Fruit fly (Drosophila melanogaster) whole organism, embryonic: ENCODE results near the gene Ube3a.

Experiments
- Abd-B ChIP-seq: fragments of 200-800 bp; sonication (Bioruptor generic); optimal IDR thresholded peaks from 2 replicates; lab custom pipeline; 2018; ENCODE audit warnings: missing biosample characterization, mild to moderate bottlenecking, missing genetic modification characterization, moderate library complexity
- CG11247 ChIP-seq: fragments of 200-800 bp; sonication (Bioruptor generic); IDR thresholded peaks from 2 replicates; pipeline ENCODE4 v1.3.6; 2022; ENCODE audit warnings: missing biosample characterization, missing genetic modification characterization
- CG11504 ChIP-seq: fragments of 200-800 bp; sonication (Bioruptor generic); optimal IDR thresholded peaks from 3 replicates; lab custom pipeline; 2019; ENCODE audit warnings: missing biosample characterization, mild to moderate bottlenecking, missing genetic modification characterization, moderate library complexity
- CG12219 ChIP-seq: fragments of 200-800 bp; sonication (Bioruptor generic); optimal IDR thresholded peaks from 3 replicates; lab custom pipeline; 2018; ENCODE audit warnings: missing biosample characterization, mild to moderate bottlenecking, missing genetic modification characterization
- CG13424 ChIP-seq: fragments of 200-800 bp; sonication (Bioruptor generic); optimal IDR thresholded peaks from 2 replicates; lab custom pipeline; 2019; ENCODE audit warnings: missing biosample characterization, mild to moderate bottlenecking, missing genetic modification characterization, moderate library complexity
- CG14014 ChIP-seq: fragments of 200-800 bp; sonication (Bioruptor generic); IDR thresholded peaks from 2 replicates; pipeline ENCODE4 v1.3.6; 2022; ENCODE audit warnings: missing biosample characterization, missing genetic modification characterization
- CG15073 ChIP-seq: fragments of 200-800 bp; sonication (Bioruptor generic); optimal IDR thresholded peaks from 2 replicates; lab custom pipeline; 2016; ENCODE audit warnings: missing biosample characterization, missing genetic modification characterization
- CG15269 ChIP-seq: fragments of 200-800 bp; sonication (Bioruptor generic); optimal IDR thresholded peaks from 2 replicates; lab custom pipeline; 2018; ENCODE audit warnings: missing biosample characterization, mild to moderate bottlenecking, missing genetic modification characterization, moderate library complexity
- CG1529 ChIP-seq: fragments of 200-800 bp; sonication (Bioruptor generic); optimal IDR thresholded peaks from 3 replicates; lab custom pipeline; 2018; ENCODE audit warnings: missing biosample characterization, missing genetic modification characterization
- CG16779 ChIP-seq: fragments of 200-800 bp; sonication (Bioruptor generic); IDR thresholded peaks from 2 replicates; pipeline ENCODE4 v1.3.6; 2022; ENCODE audit warnings: missing biosample characterization, missing genetic modification characterization
- CG17385 ChIP-seq: fragments of 200-800 bp; sonication (Bioruptor generic); optimal IDR thresholded peaks from 3 replicates; lab custom pipeline; 2018; ENCODE audit warnings: missing biosample characterization, mild to moderate bottlenecking, missing genetic modification characterization
- CG3065 ChIP-seq: fragments of 200-800 bp; sonication (Bioruptor generic); optimal IDR thresholded peaks from 2 replicates; lab custom pipeline; 2016; ENCODE audit warnings: missing biosample characterization, missing genetic modification characterization
- CG33213 ChIP-seq: fragments of 200-800 bp; sonication (Bioruptor generic); optimal IDR thresholded peaks from 3 replicates; lab custom pipeline; 2016; ENCODE audit warnings: missing biosample characterization, missing genetic modification characterization
- CG34422 ChIP-seq: fragments of 200-800 bp; sonication (Bioruptor generic); IDR thresholded peaks from 3 replicates; pipeline ENCODE4 v1.3.6; 2022; ENCODE audit warnings: missing biosample characterization, missing genetic modification characterization
- CG3847 ChIP-seq: fragments of 200-800 bp; sonication (Bioruptor generic); IDR thresholded peaks from 2 replicates; pipeline ENCODE4 v1.3.6; 2022; ENCODE audit warnings: missing biosample characterization, missing genetic modification characterization
- CG4730 ChIP-seq: fragments of 200-800 bp; sonication (Bioruptor generic); IDR thresholded peaks from 2 replicates; pipeline ENCODE4 v1.3.6; 2022; ENCODE audit warnings: missing biosample characterization, missing genetic modification characterization
- CG5953 ChIP-seq: fragments of 200-800 bp; sonication (Bioruptor generic); IDR thresholded peaks from 2 replicates; pipeline ENCODE4 v1.3.6; 2022; ENCODE audit warnings: missing biosample characterization, missing genetic modification characterization
- CG6254 ChIP-seq: fragments of 200-800 bp; sonication (Bioruptor generic); optimal IDR thresholded peaks from 3 replicates; lab custom pipeline; 2017; ENCODE audit warnings: mild to moderate bottlenecking, missing biosample characterization, missing genetic modification reagents, missing genetic modification characterization
- CG6813 ChIP-seq: fragments of 200-800 bp; sonication (Bioruptor generic); optimal IDR thresholded peaks from 2 replicates; lab custom pipeline; 2017; ENCODE audit warnings: missing biosample characterization, missing genetic modification characterization, mild to moderate bottlenecking, moderate library complexity, missing genetic modification reagents
- CG7928 ChIP-seq: fragments of 200-800 bp; sonication (Bioruptor generic); optimal IDR thresholded peaks from 2 replicates; lab custom pipeline; 2017; ENCODE audit warnings: missing biosample characterization, mild to moderate bottlenecking, missing genetic modification characterization
- CG9609 ChIP-seq: fragments of 200-800 bp; sonication (Bioruptor generic); optimal IDR thresholded peaks from 3 replicates; lab custom pipeline; 2016; ENCODE audit warnings: missing biosample characterization, missing genetic modification characterization
- CG9876 ChIP-seq: fragments of 200-800 bp; sonication (Bioruptor generic); optimal IDR thresholded peaks from 2 replicates; lab custom pipeline; 2016; ENCODE audit warnings: missing biosample characterization, missing genetic modification characterization
- Deaf1 ChIP-seq: fragments of 200-800 bp; optimal IDR thresholded peaks from 3 replicates; lab custom pipeline; 2019; ENCODE audit warnings: missing biosample characterization, mild to moderate bottlenecking, missing genetic modification characterization, moderate library complexity
- Dref ChIP-seq: fragments of 200-800 bp; sonication (Bioruptor generic); IDR thresholded peaks from 2 replicates; pipeline ENCODE4 v1.3.6; 2022; ENCODE audit warnings: missing biosample characterization, missing genetic modification characterization
- H2.0 ChIP-seq: fragments of 200-800 bp; sonication (Bioruptor generic); IDR thresholded peaks from 2 replicates; pipeline ENCODE4 v1.3.6; 2022; ENCODE audit warnings: missing biosample characterization, missing genetic modification characterization
- HmgZ ChIP-seq: fragments of 200-800 bp; sonication (Bioruptor generic); optimal IDR thresholded peaks from 2 replicates; lab custom pipeline; 2018; ENCODE audit warnings: missing biosample characterization, mild to moderate bottlenecking, missing genetic modification characterization
- Hmx ChIP-seq: fragments of 200-800 bp; sonication (Bioruptor generic); optimal IDR thresholded peaks from 2 replicates; lab custom pipeline; 2016; ENCODE audit warnings: missing biosample characterization, missing genetic modification characterization
- Kr ChIP-seq: fragments of 200-800 bp; sonication (Bioruptor generic); optimal IDR thresholded peaks from 2 replicates; lab custom pipeline; 2017; ENCODE audit warnings: missing biosample characterization, mild to moderate bottlenecking, missing genetic modification characterization
- Mrtf ChIP-seq: fragments of 200-800 bp; sonication (Bioruptor generic); IDR thresholded peaks from 3 replicates; pipeline ENCODE4 v1.3.6; 2022; ENCODE audit warnings: missing biosample characterization, missing genetic modification characterization
- Optix ChIP-seq: fragments of 200-800 bp; sonication (Bioruptor generic); IDR thresholded peaks from 3 replicates; pipeline ENCODE4 v1.3.6; 2022; ENCODE audit warnings: missing biosample characterization, missing genetic modification characterization
- Ravus ChIP-seq: fragments of 200-800 bp; sonication (Bioruptor generic); IDR thresholded peaks from 2 replicates; pipeline ENCODE4 v1.3.6; 2022; ENCODE audit warnings: missing biosample characterization, missing genetic modification characterization
- Rfx ChIP-seq: fragments of 200-800 bp; sonication (Bioruptor generic); IDR thresholded peaks from 2 replicates; pipeline ENCODE4 v1.3.6; 2022; ENCODE audit warnings: missing biosample characterization, missing genetic modification characterization
- chn ChIP-seq: fragments of 200-800 bp; sonication (Bioruptor generic); optimal IDR thresholded peaks from 2 replicates; lab custom pipeline; 2016; ENCODE audit warnings: missing biosample characterization, missing genetic modification characterization
- dpn ChIP-seq, 2 experiments: fragments of 200-800 bp; sonication (Bioruptor generic); optimal IDR thresholded peaks; 3 replicates each; lab custom pipeline; 2016; ENCODE audit warnings: missing biosample characterization in 2 of 2, missing genetic modification characterization in 2 of 2
- fd96Cb ChIP-seq: fragments of 200-800 bp; sonication (Bioruptor generic); optimal IDR thresholded peaks from 2 replicates; lab custom pipeline; 2018; ENCODE audit warnings: missing biosample characterization, mild to moderate bottlenecking, missing genetic modification characterization, moderate library complexity
- grau ChIP-seq: fragments of 200-800 bp; optimal IDR thresholded peaks from 3 replicates; lab custom pipeline; 2019; ENCODE audit warnings: missing biosample characterization, mild to moderate bottlenecking, missing genetic modification characterization, moderate library complexity
- grn ChIP-seq: fragments of 200-800 bp; sonication (Bioruptor generic); optimal IDR thresholded peaks from 3 replicates; lab custom pipeline; 2017; ENCODE audit warnings: missing biosample characterization, missing genetic modification characterization
- lilli ChIP-seq: fragments of 200-800 bp; sonication (Bioruptor generic); optimal IDR thresholded peaks from 3 replicates; lab custom pipeline; 2016; ENCODE audit warnings: missing biosample characterization, missing genetic modification characterization
- nau ChIP-seq: fragments of 200-800 bp; sonication (Bioruptor generic); optimal IDR thresholded peaks from 3 replicates; lab custom pipeline; 2017; ENCODE audit warnings: missing biosample characterization, mild to moderate bottlenecking, missing genetic modification characterization, missing genetic modification reagents
- nmo ChIP-seq: fragments of 200-800 bp; sonication (Bioruptor generic); optimal IDR thresholded peaks from 2 replicates; lab custom pipeline; 2018; ENCODE audit warnings: missing biosample characterization, mild to moderate bottlenecking, missing genetic modification characterization, moderate library complexity
- pb ChIP-seq: fragments of 200-800 bp; sonication (Bioruptor generic); optimal IDR thresholded peaks from 3 replicates; lab custom pipeline; 2016; ENCODE audit warnings: missing biosample characterization, missing genetic modification characterization
- peb ChIP-seq: fragments of 200-800 bp; sonication (Bioruptor generic); IDR thresholded peaks from 2 replicates; pipeline ENCODE4 v1.3.6; 2022; ENCODE audit warnings: missing biosample characterization, missing genetic modification characterization
- row ChIP-seq: fragments of 200-800 bp; sonication (Bioruptor generic); IDR thresholded peaks from 3 replicates; pipeline ENCODE4 v1.3.6; 2022; ENCODE audit warnings: missing biosample characterization, missing genetic modification characterization
- schlank ChIP-seq: fragments of 200-800 bp; sonication (Bioruptor generic); optimal IDR thresholded peaks from 2 replicates; lab custom pipeline; 2018; ENCODE audit warnings: missing biosample characterization, mild to moderate bottlenecking, missing genetic modification characterization
- sqz ChIP-seq: fragments of 200-800 bp; sonication (Bioruptor generic); optimal IDR thresholded peaks from 3 replicates; lab custom pipeline; 2018; ENCODE audit warnings: missing biosample characterization, mild to moderate bottlenecking, missing genetic modification characterization
- toy ChIP-seq: fragments of 200-800 bp; sonication (Bioruptor generic); IDR thresholded peaks from 2 replicates; pipeline ENCODE4 v1.3.6; 2022; ENCODE audit warnings: missing biosample characterization, missing genetic modification characterization
- wor ChIP-seq: fragments of 200-800 bp; sonication (Bioruptor generic); IDR thresholded peaks from 2 replicates; pipeline ENCODE4 v1.3.6; 2022; ENCODE audit warnings: missing biosample characterization, missing genetic modification characterization
- zen2 ChIP-seq: fragments of 200-800 bp; sonication (Bioruptor generic); IDR thresholded peaks from 3 replicates; pipeline ENCODE4 v1.3.6; 2022; ENCODE audit warnings: missing biosample characterization, missing genetic modification characterization; ENCODE audit not compliant: partially characterized antibody
- zfh1 ChIP-seq: fragments of 200-800 bp; sonication (Bioruptor generic); IDR thresholded peaks from 3 replicates; pipeline ENCODE4 v1.3.6; 2022; ENCODE audit warnings: missing biosample characterization, missing genetic modification characterization
- zfh2 ChIP-seq: fragments of 200-800 bp; sonication (Bioruptor generic); optimal IDR thresholded peaks from 2 replicates; lab custom pipeline; 2016; ENCODE audit warnings: missing biosample characterization, missing genetic modification characterization

Ube3a gene

DNA sequence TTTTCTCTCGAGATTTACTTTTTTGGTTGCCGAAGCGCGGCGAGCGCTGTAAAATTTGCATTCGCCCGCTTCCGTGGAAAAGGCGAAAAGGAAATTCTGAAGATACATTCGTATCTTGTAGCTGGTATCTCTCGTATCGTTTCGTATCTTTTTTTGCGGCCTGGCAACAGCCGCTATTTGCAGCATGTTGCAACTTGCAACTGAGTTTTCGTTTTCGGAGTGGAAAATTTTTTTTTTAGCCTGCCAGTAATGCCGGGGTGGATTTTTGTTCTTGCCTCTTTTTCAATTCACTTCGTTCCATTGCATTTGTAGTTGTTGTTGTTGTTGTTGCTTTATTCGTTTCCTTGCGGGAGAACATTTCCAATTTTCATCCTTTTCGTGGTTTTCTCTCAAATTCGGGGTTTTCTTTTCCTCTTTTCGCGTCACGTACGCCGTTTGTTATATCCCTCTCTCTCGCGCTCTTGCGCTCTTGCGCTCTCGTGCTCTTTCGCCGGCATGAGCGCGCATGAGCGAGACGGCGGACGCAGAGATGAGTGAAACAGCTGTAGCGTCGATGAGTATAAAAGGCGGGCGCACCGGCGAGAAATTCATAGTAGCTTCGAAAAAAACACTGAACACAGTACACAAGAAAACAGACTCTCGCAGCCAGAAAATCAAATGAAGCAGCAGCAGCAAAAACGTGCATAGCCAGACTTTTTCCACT, 41.5 kb upstream of the Ube3a start, which contains the start of gene scyl (continued):
- peak; percentile 52 for TF ChIP-seq CG9609
- TF ChIP-seq CG34422 (GFP tag; lab: Robert Waterston, UW): peak; percentile 92; the same call in 2 of the 3 replicates
- peak; percentile 63 for TF ChIP-seq CG11504 (tag; lab: Kevin White, UChicago)
- TF ChIP-seq Kr (GFP tag; lab: Kevin White, UChicago): peak; percentile 61
- peak; percentile 83 for TF ChIP-seq lilli (GFP tag; lab: Kevin White, UChicago)
- TF ChIP-seq HmgZ (tag; lab: Kevin White, UChicago): peak; percentile 69
- no peak for TF ChIP-seq Dref (GFP tag; lab: Robert Waterston, UW)
- TF ChIP-seq CG7928 (GFP tag; lab: Kevin White, UChicago): peak; percentile 6
- TF ChIP-seq CG3065 (GFP tag; lab: Kevin White, UChicago): no peak
- TF ChIP-seq CG15073: no peak
- no peak for TF ChIP-seq fd96Cb (tag; lab: Kevin White, UChicago)
- TF ChIP-seq CG17385 (GFP tag; lab: Kevin White, UChicago): peak; percentile 79
- TF ChIP-seq Deaf1 (tag; lab: Kevin White, UChicago): peak; percentile 76
- TF ChIP-seq CG15269 (tag; lab: Kevin White, UChicago): peak; percentile 53
- no peak for TF ChIP-seq Hmx (GFP tag; lab: Kevin White, UChicago)
- peak; percentile 78 for TF ChIP-seq nau (GFP tag; lab: Kevin White, UChicago)
- peak; percentile 24 for TF ChIP-seq CG1529 (GFP tag; lab: Kevin White, UChicago)
- TF ChIP-seq CG33213: peak; percentile 39
- TF ChIP-seq CG14014: peak; percentile 40; the same call in 1 of the 2 replicates
- peak; percentile 41 for TF ChIP-seq schlank
- peak; percentile 33 for TF ChIP-seq chn (GFP tag; lab: Kevin White, UChicago)
- TF ChIP-seq nmo: peak; percentile 13
- peak; percentile 75 for TF ChIP-seq CG16779 (GFP tag; lab: Robert Waterston, UW)
- TF ChIP-seq zen2: peak; percentile 87; the same call in 2 of the 3 replicates
- TF ChIP-seq zfh2 (GFP tag; lab: Kevin White, UChicago): peak; percentile 6
- peak; percentile 90 for TF ChIP-seq sqz (GFP tag; lab: Kevin White, UChicago)
- no peak for TF ChIP-seq Abd-B
- TF ChIP-seq pb: peak; percentile 9
- peak; percentile 43; the same call in 1 of the 3 replicates for TF ChIP-seq row (GFP tag; lab: Robert Waterston, UW)
- TF ChIP-seq CG13424 (tag; lab: Kevin White, UChicago): no peak
- TF ChIP-seq H2.0 (GFP tag; lab: Robert Waterston, UW): no peak
- peak; percentile 49; the same call in 2 of the 3 replicates for TF ChIP-seq Optix (GFP tag; lab: Robert Waterston, UW)
- peak; percentile 42 for TF ChIP-seq CG9876
- TF ChIP-seq Ravus (GFP tag; lab: Robert Waterston, UW): no peak; the same call in 1 of the 2 replicates
- no peak for TF ChIP-seq CG6254 (GFP tag; lab: Kevin White, UChicago)
- peak; percentile 48 for TF ChIP-seq grau (tag; lab: Kevin White, UChicago)
- TF ChIP-seq zfh1 (GFP tag; lab: Robert Waterston, UW): peak; percentile 78
- TF ChIP-seq dpn (GFP tag; optimal IDR thresholded peaks at IDR 0.05; lab: Kevin White, UChicago): peak; percentile 46 to 59
- peak; percentile 48 for TF ChIP-seq CG12219 (GFP tag; lab: Kevin White, UChicago)
- TF ChIP-seq Rfx (GFP tag; lab: Robert Waterston, UW): peak; percentile 67
- peak; percentile 72; the same call in 1 of the 2 replicates for TF ChIP-seq CG5953 (GFP tag; lab: Robert Waterston, UW)
- peak; percentile 61 for TF ChIP-seq CG11247 (GFP tag; lab: Robert Waterston, UW)
- TF ChIP-seq CG6813: peak; percentile 67
- 0 out of 2 replicates have a peak, but pooled peaks have one; percentile 15 for TF ChIP-seq CG4730 (GFP tag; lab: Robert Waterston, UW)
- TF ChIP-seq toy: no peak; the same call in 1 of the 2 replicates
- TF ChIP-seq wor (GFP tag; lab: Robert Waterston, UW): no peak
- no peak for TF ChIP-seq Mrtf (GFP tag; lab: Robert Waterston, UW)
- peak; percentile 37; the same call in 1 of the 2 replicates for TF ChIP-seq peb
- TF ChIP-seq CG3847: no peak; the same call in 1 of the 2 replicates
- TF ChIP-seq grn: no peak
